Fruit fly (Drosophila melanogaster) whole organism, pupa: ENCODE data around the gene CG10565.

ENCODE experiments used
- CG4496 ChIP-seq: fragments of 200-800 bp; sonication (Bioruptor generic); IDR thresholded peaks from 3 replicates; pipeline ENCODE4 v1.3.6; 2022; ENCODE audit warnings: missing biosample characterization, missing genetic modification characterization
- CG8301 ChIP-seq: fragments of 200-800 bp; sonication (Bioruptor generic); optimal IDR thresholded peaks from 2 replicates; lab custom pipeline; 2018; ENCODE audit warnings: missing biosample characterization, mild to moderate bottlenecking, missing genetic modification characterization
- CG9948 ChIP-seq: fragments of 200-800 bp; sonication (Bioruptor generic); optimal IDR thresholded peaks from 2 replicates; lab custom pipeline; 2018; ENCODE audit warnings: missing biosample characterization, mild to moderate bottlenecking, missing genetic modification characterization, moderate library complexity

The CG10565 gene

dm6 chr3L:21088889-21089288 is 47.3 kb downstream of the CG10565 start, which contains the start of gene CG33285:
TSS of gene CG33285 (minus strand) at chr3L:21088989.
- TF ChIP-seq CG9948 (tag; lab: Kevin White, UChicago) (no peak), CG8301 (tag; lab: Kevin White, UChicago) (no peak), CG4496 (GFP tag; lab: Robert Waterston, UW) (no peak)
